Fruit fly (Drosophila melanogaster) whole organism, embryonic: ENCODE data around the gene CG5225.

ENCODE experiments used
- B-H1 ChIP-seq: fragments of 200-800 bp; sonication (Bioruptor generic); IDR thresholded peaks from 3 replicates; pipeline ENCODE4 v1.3.6; 2022; ENCODE audit warnings: missing biosample characterization, missing genetic modification characterization
- Bteb2 ChIP-seq: fragments of 200-800 bp; sonication (Bioruptor generic); optimal IDR thresholded peaks from 2 replicates; lab custom pipeline; 2016; ENCODE audit warnings: missing biosample characterization, missing genetic modification characterization
- CG10366 ChIP-seq: fragments of 200-800 bp; sonication (Bioruptor generic); IDR thresholded peaks from 2 replicates; pipeline ENCODE4 v1.3.6; 2022; ENCODE audit warnings: missing biosample characterization, missing genetic modification characterization
- CG11247 ChIP-seq: fragments of 200-800 bp; sonication (Bioruptor generic); IDR thresholded peaks from 2 replicates; pipeline ENCODE4 v1.3.6; 2022; ENCODE audit warnings: missing biosample characterization, missing genetic modification characterization
- CG12104 ChIP-seq: fragments of 200-800 bp; sonication (Bioruptor generic); optimal IDR thresholded peaks from 3 replicates; lab custom pipeline; 2016; ENCODE audit warnings: missing biosample characterization, missing genetic modification characterization
- CG12391 ChIP-seq: fragments of 200-800 bp; sonication (Bioruptor generic); optimal IDR thresholded peaks from 3 replicates; lab custom pipeline; 2018; ENCODE audit warnings: missing biosample characterization, mild to moderate bottlenecking, missing genetic modification characterization, moderate library complexity
- CG15696 ChIP-seq: fragments of 200-800 bp; sonication (Bioruptor generic); optimal IDR thresholded peaks from 2 replicates; lab custom pipeline; 2019; ENCODE audit warnings: missing biosample characterization, mild to moderate bottlenecking, missing genetic modification characterization, moderate library complexity
- CG17359 ChIP-seq: fragments of 200-800 bp; sonication (Bioruptor generic); optimal IDR thresholded peaks from 3 replicates; lab custom pipeline; 2018; ENCODE audit warnings: missing biosample characterization, mild to moderate bottlenecking, missing genetic modification characterization, moderate library complexity
- CG17361 ChIP-seq: fragments of 200-800 bp; sonication (Bioruptor generic); IDR thresholded peaks from 3 replicates; pipeline ENCODE4 v1.3.6; 2022; ENCODE audit warnings: missing biosample characterization, missing genetic modification characterization
- CG17385 ChIP-seq: fragments of 200-800 bp; sonication (Bioruptor generic); optimal IDR thresholded peaks from 3 replicates; lab custom pipeline; 2018; ENCODE audit warnings: missing biosample characterization, mild to moderate bottlenecking, missing genetic modification characterization
- CG18262 ChIP-seq: fragments of 200-800 bp; optimal IDR thresholded peaks from 3 replicates; lab custom pipeline; 2019; ENCODE audit warnings: missing biosample characterization, mild to moderate bottlenecking, missing genetic modification characterization, moderate library complexity
- CG18599 ChIP-seq: fragments of 200-800 bp; sonication (Bioruptor generic); optimal IDR thresholded peaks from 3 replicates; lab custom pipeline; 2017; ENCODE audit warnings: missing biosample characterization, missing genetic modification characterization, mild to moderate bottlenecking, moderate library complexity, missing genetic modification reagents
- CG2678 ChIP-seq: fragments of 200-800 bp; sonication (Bioruptor generic); optimal IDR thresholded peaks from 3 replicates; lab custom pipeline; 2019; ENCODE audit warnings: missing biosample characterization, mild to moderate bottlenecking, missing genetic modification characterization, moderate library complexity
- CG2712 ChIP-seq: fragments of 200-800 bp; optimal IDR thresholded peaks from 3 replicates; lab custom pipeline; 2019; ENCODE audit warnings: missing biosample characterization, mild to moderate bottlenecking, missing genetic modification characterization, moderate library complexity
- CG33213 ChIP-seq: fragments of 200-800 bp; sonication (Bioruptor generic); optimal IDR thresholded peaks from 3 replicates; lab custom pipeline; 2016; ENCODE audit warnings: missing biosample characterization, missing genetic modification characterization
- CG3847 ChIP-seq: fragments of 200-800 bp; sonication (Bioruptor generic); IDR thresholded peaks from 2 replicates; pipeline ENCODE4 v1.3.6; 2022; ENCODE audit warnings: missing biosample characterization, missing genetic modification characterization
- CG4424 ChIP-seq: fragments of 200-800 bp; sonication (Bioruptor generic); optimal IDR thresholded peaks from 3 replicates; lab custom pipeline; 2016; ENCODE audit warnings: missing biosample characterization, missing genetic modification characterization
- CG6765 ChIP-seq: fragments of 200-800 bp; sonication (Bioruptor generic); optimal IDR thresholded peaks from 3 replicates; lab custom pipeline; 2017; ENCODE audit warnings: missing biosample characterization, mild to moderate bottlenecking, missing genetic modification characterization
- CG7271 ChIP-seq: fragments of 200-800 bp; sonication (Bioruptor generic); optimal IDR thresholded peaks from 2 replicates; lab custom pipeline; 2018; ENCODE audit warnings: missing biosample characterization, mild to moderate bottlenecking, missing genetic modification characterization, moderate library complexity
- CG7963 ChIP-seq: fragments of 200-800 bp; sonication (Bioruptor generic); IDR thresholded peaks from 3 replicates; pipeline ENCODE4 v1.3.6; 2022; ENCODE audit warnings: missing biosample characterization, missing genetic modification characterization; ENCODE audit not compliant: partially characterized antibody
- CG9215 ChIP-seq: fragments of 200-800 bp; sonication (Bioruptor generic); IDR thresholded peaks from 2 replicates; pipeline ENCODE4 v1.3.6; 2022; ENCODE audit warnings: missing biosample characterization, missing genetic modification characterization
- CHES-1-like ChIP-seq: fragments of 200-800 bp; sonication (Bioruptor generic); optimal IDR thresholded peaks from 2 replicates; lab custom pipeline; 2016; ENCODE audit warnings: missing biosample characterization, missing genetic modification characterization
- H15 ChIP-seq: fragments of 200-800 bp; sonication (Bioruptor generic); IDR thresholded peaks from 3 replicates; pipeline ENCODE4 v1.3.6; 2022; ENCODE audit warnings: missing biosample characterization, missing genetic modification characterization
- H2.0 ChIP-seq: fragments of 200-800 bp; sonication (Bioruptor generic); IDR thresholded peaks from 2 replicates; pipeline ENCODE4 v1.3.6; 2022; ENCODE audit warnings: missing biosample characterization, missing genetic modification characterization
- HLH3B ChIP-seq: fragments of 200-800 bp; sonication (Bioruptor generic); IDR thresholded peaks from 2 replicates; pipeline ENCODE4 v1.3.6; 2022; ENCODE audit warnings: missing biosample characterization, missing genetic modification characterization
- Hr3 ChIP-seq: fragments of 200-800 bp; sonication (Bioruptor generic); optimal IDR thresholded peaks from 3 replicates; lab custom pipeline; 2016; ENCODE audit warnings: missing biosample characterization, missing genetic modification characterization
- Hr78 ChIP-seq, 2 experiments: fragments of 200-800 bp in 1 of 2; fragments of >200 bp in 1 of 2; sonication (Bioruptor generic) in 1 of 2; optimal IDR thresholded peaks; 2 replicates each; lab custom pipeline; 2017 to 2019; ENCODE audit warnings: missing biosample characterization in 2 of 2, missing genetic modification characterization in 2 of 2, mild to moderate bottlenecking in 1 of 2, moderate library complexity in 1 of 2
- Lpt ChIP-seq: fragments of >200 bp; optimal IDR thresholded peaks from 2 replicates; lab custom pipeline; 2018; ENCODE audit warnings: missing biosample characterization, missing genetic modification characterization
- Ravus ChIP-seq: fragments of 200-800 bp; sonication (Bioruptor generic); IDR thresholded peaks from 2 replicates; pipeline ENCODE4 v1.3.6; 2022; ENCODE audit warnings: missing biosample characterization, missing genetic modification characterization
- Six4 ChIP-seq: fragments of 200-800 bp; sonication (Bioruptor generic); optimal IDR thresholded peaks from 2 replicates; lab custom pipeline; 2016; ENCODE audit warnings: missing biosample characterization, missing genetic modification characterization
- Tbp ChIP-seq: fragments of >200 bp; optimal IDR thresholded peaks from 2 replicates; lab custom pipeline; 2018; ENCODE audit warnings: missing biosample characterization, missing genetic modification characterization
- Vsx1 ChIP-seq: fragments of 200-800 bp; sonication (Bioruptor generic); optimal IDR thresholded peaks from 2 replicates; lab custom pipeline; 2017; ENCODE audit warnings: missing biosample characterization, mild to moderate bottlenecking, missing genetic modification characterization, missing genetic modification reagents
- Xbp1 ChIP-seq: fragments of 200-800 bp; sonication (Bioruptor generic); optimal IDR thresholded peaks from 3 replicates; lab custom pipeline; 2016; ENCODE audit warnings: missing biosample characterization, mild to moderate bottlenecking, missing genetic modification characterization
- ash1 ChIP-seq: fragments of 200-800 bp; sonication (Bioruptor generic); optimal IDR thresholded peaks from 2 replicates; lab custom pipeline; 2018; ENCODE audit warnings: missing biosample characterization, mild to moderate bottlenecking, missing genetic modification characterization
- chif ChIP-seq, 2 experiments: fragments of 200-800 bp; sonication (Bioruptor generic); optimal IDR thresholded peaks; 3 replicates each; lab custom pipeline; 2016; ENCODE audit warnings: missing biosample characterization in 2 of 2, missing genetic modification characterization in 2 of 2
- dmrt11E ChIP-seq: fragments of 200-800 bp; sonication (Bioruptor generic); optimal IDR thresholded peaks from 3 replicates; lab custom pipeline; 2018; ENCODE audit warnings: missing biosample characterization, mild to moderate bottlenecking, missing genetic modification characterization, moderate library complexity
- ems ChIP-seq: fragments of 200-800 bp; sonication (Bioruptor generic); optimal IDR thresholded peaks from 3 replicates; lab custom pipeline; 2016; ENCODE audit warnings: missing biosample characterization, missing genetic modification characterization
- gce ChIP-seq: fragments of 200-800 bp; sonication (Bioruptor generic); IDR thresholded peaks from 3 replicates; pipeline ENCODE4 v1.3.6; 2022; ENCODE audit warnings: missing biosample characterization, missing genetic modification characterization
- grau ChIP-seq: fragments of 200-800 bp; optimal IDR thresholded peaks from 3 replicates; lab custom pipeline; 2019; ENCODE audit warnings: missing biosample characterization, mild to moderate bottlenecking, missing genetic modification characterization, moderate library complexity
- inv ChIP-seq: fragments of 200-800 bp; sonication (Bioruptor generic); IDR thresholded peaks from 2 replicates; pipeline ENCODE4 v1.3.6; 2022; ENCODE audit warnings: missing biosample characterization, missing genetic modification characterization; ENCODE audit not compliant: partially characterized antibody
- lbe ChIP-seq: fragments of 200-800 bp; sonication (Bioruptor generic); optimal IDR thresholded peaks from 2 replicates; lab custom pipeline; 2016; ENCODE audit warnings: missing biosample characterization, mild to moderate bottlenecking, missing genetic modification characterization
- mam ChIP-seq: fragments of 200-800 bp; sonication (Bioruptor generic); optimal IDR thresholded peaks from 3 replicates; lab custom pipeline; 2016; ENCODE audit warnings: missing biosample characterization, missing genetic modification characterization
- nau ChIP-seq: fragments of 200-800 bp; sonication (Bioruptor generic); optimal IDR thresholded peaks from 3 replicates; lab custom pipeline; 2017; ENCODE audit warnings: missing biosample characterization, mild to moderate bottlenecking, missing genetic modification characterization, missing genetic modification reagents
- pros ChIP-seq: fragments of 200-800 bp; sonication (Bioruptor generic); optimal IDR thresholded peaks from 3 replicates; lab custom pipeline; 2019; ENCODE audit warnings: missing biosample characterization, mild to moderate bottlenecking, missing genetic modification characterization, moderate library complexity
- pum ChIP-seq: fragments of 200-800 bp; sonication (Bioruptor generic); optimal IDR thresholded peaks from 2 replicates; lab custom pipeline; 2016; ENCODE audit warnings: missing biosample characterization, missing genetic modification characterization
- row ChIP-seq: fragments of 200-800 bp; sonication (Bioruptor generic); IDR thresholded peaks from 3 replicates; pipeline ENCODE4 v1.3.6; 2022; ENCODE audit warnings: missing biosample characterization, missing genetic modification characterization
- sd ChIP-seq: fragments of 200-800 bp; sonication (Bioruptor generic); optimal IDR thresholded peaks from 3 replicates; lab custom pipeline; 2018; ENCODE audit warnings: missing biosample characterization, mild to moderate bottlenecking, missing genetic modification characterization, moderate library complexity
- sqz ChIP-seq: fragments of 200-800 bp; sonication (Bioruptor generic); optimal IDR thresholded peaks from 3 replicates; lab custom pipeline; 2018; ENCODE audit warnings: missing biosample characterization, mild to moderate bottlenecking, missing genetic modification characterization
- tin ChIP-seq: fragments of 200-800 bp; sonication (Bioruptor generic); optimal IDR thresholded peaks from 3 replicates; lab custom pipeline; 2016; ENCODE audit warnings: missing biosample characterization, missing genetic modification characterization
- unpg ChIP-seq: fragments of 200-800 bp; sonication (Bioruptor generic); optimal IDR thresholded peaks from 3 replicates; lab custom pipeline; 2018; ENCODE audit warnings: missing biosample characterization, mild to moderate bottlenecking, missing genetic modification characterization, moderate library complexity
- wor ChIP-seq: fragments of 200-800 bp; sonication (Bioruptor generic); IDR thresholded peaks from 2 replicates; pipeline ENCODE4 v1.3.6; 2022; ENCODE audit warnings: missing biosample characterization, missing genetic modification characterization

The CG5225 gene

DNA sequence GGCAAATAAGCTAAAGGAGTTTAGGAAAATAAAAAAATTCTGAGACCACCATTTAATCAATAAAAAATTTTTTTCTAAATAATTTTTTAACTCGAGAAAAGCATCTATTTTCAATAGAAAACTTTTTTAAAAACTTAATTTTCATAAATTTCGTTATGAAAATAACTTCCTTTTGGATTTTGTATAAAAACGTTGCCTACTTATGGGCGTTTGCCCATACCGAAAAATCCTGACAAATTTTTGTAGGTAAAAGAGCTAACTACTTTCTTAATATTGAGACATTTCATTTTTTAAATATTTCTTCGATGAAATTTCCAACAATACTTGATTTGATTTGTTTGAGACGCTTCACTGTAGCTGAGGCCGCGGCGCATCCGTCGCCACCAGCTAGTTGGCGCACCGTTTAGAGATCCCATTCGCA is 31.8 kb downstream of the CG5225 start (continued):
- TF ChIP-seq Hr78 (GFP tag; optimal IDR thresholded peaks at IDR 0.05; lab: Kevin White, UChicago) (peak in 1 of 2 experiments; percentile 5), CG10366 (no peak), CG9215 (0 out of 2 replicates have a peak, but pooled peaks have one; percentile 17), Hr3 (GFP tag; lab: Kevin White, UChicago) (peak; percentile 41), CG12104 (GFP tag; lab: Kevin White, UChicago) (peak; percentile 56), B-H1 (GFP tag; lab: Robert Waterston, UW) (no peak), CG7271 (no peak), CG7963 (GFP tag; lab: Robert Waterston, UW) (no peak), HLH3B (GFP tag; lab: Robert Waterston, UW) (0 out of 2 replicates have a peak, but pooled peaks have one; percentile 25), sqz (GFP tag; lab: Kevin White, UChicago) (no peak), gce (GFP tag; lab: Robert Waterston, UW) (no peak), CG17385 (GFP tag; lab: Kevin White, UChicago) (peak; percentile 50), CG12391 (tag; lab: Kevin White, UChicago) (peak; percentile 62), chif (GFP tag; optimal IDR thresholded peaks at IDR 0.05; lab: Kevin White, UChicago) (peak in 1 of 2 experiments; percentile 3), CG17361 (GFP tag; lab: Robert Waterston, UW) (peak; percentile 86), H15 (no peak), CG33213 (GFP tag; lab: Kevin White, UChicago) (no peak), CG18262 (peak; percentile 79), ems (GFP tag; lab: Kevin White, UChicago) (peak; percentile 16), Six4 (GFP tag; lab: Kevin White, UChicago) (peak; percentile 47), Ravus (GFP tag; lab: Robert Waterston, UW) (no peak), Xbp1 (GFP tag; lab: Kevin White, UChicago) (peak; percentile 53), pum (GFP tag; lab: Kevin White, UChicago) (peak; percentile 33), unpg (GFP tag; lab: Kevin White, UChicago) (peak; percentile 12), CG17359 (tag; lab: Kevin White, UChicago) (peak; percentile 61), CG3847 (no peak), sd (tag; lab: Kevin White, UChicago) (no peak), CG2712 (peak; percentile 63), Tbp (GFP tag; lab: Kevin White, UChicago) (no peak), row (GFP tag; lab: Robert Waterston, UW) (peak; percentile 61), Vsx1 (peak; percentile 24), pros (GFP tag; lab: Kevin White, UChicago) (no peak), Lpt (GFP tag; lab: Kevin White, UChicago) (no peak), wor (GFP tag; lab: Robert Waterston, UW) (peak; percentile 49; the same call in 1 of the 2 replicates), inv (GFP tag; lab: Robert Waterston, UW) (no peak), CG18599 (GFP tag; lab: Kevin White, UChicago) (peak; percentile 57), mam (GFP tag; lab: Kevin White, UChicago) (peak; percentile 48), CG4424 (GFP tag; lab: Kevin White, UChicago) (peak; percentile 67), tin (GFP tag; lab: Kevin White, UChicago) (peak; percentile 33), CG15696 (tag; lab: Kevin White, UChicago) (peak; percentile 51), nau (GFP tag; lab: Kevin White, UChicago) (peak; percentile 35), H2.0 (peak; percentile 14; the same call in 1 of the 2 replicates), CG6765 (no peak), lbe (GFP tag; lab: Kevin White, UChicago) (no peak), CHES-1-like (GFP tag; lab: Kevin White, UChicago) (peak; percentile 19), Bteb2 (peak; percentile 27), CG11247 (GFP tag; lab: Robert Waterston, UW) (no peak), dmrt11E (peak; percentile 36), CG2678 (tag; lab: Kevin White, UChicago) (peak; percentile 72), ash1 (GFP tag; lab: Kevin White, UChicago) (no peak), grau (tag; lab: Kevin White, UChicago) (peak; percentile 91)
